Fruit fly (Drosophila melanogaster) whole organism, embryonic: ENCODE measurements around the gene Inx7.

ENCODE experiments used
- Awh ChIP-seq: fragments of 200-800 bp; sonication (Bioruptor generic); IDR thresholded peaks from 2 replicates; pipeline ENCODE4, ENCODE4 v1.3.6; 2022; ENCODE audit warnings: missing biosample characterization, missing genetic modification characterization
- CG11093 ChIP-seq: fragments of 200-800 bp; sonication (Bioruptor generic); IDR thresholded peaks from 3 replicates; pipeline ENCODE4 v1.3.6; 2022; ENCODE audit warnings: missing biosample characterization, missing genetic modification characterization
- CG11456 ChIP-seq: fragments of 200-800 bp; sonication (Bioruptor generic); IDR thresholded peaks from 3 replicates; pipeline ENCODE4 v1.3.6; 2022; ENCODE audit warnings: missing biosample characterization, missing genetic modification characterization
- CG11696 ChIP-seq: fragments of 200-800 bp; sonication (Bioruptor generic); IDR thresholded peaks from 2 replicates; pipeline ENCODE4 v1.3.6; 2022; ENCODE audit warnings: missing biosample characterization, missing genetic modification characterization
- CG12155 ChIP-seq: fragments of 200-800 bp; sonication (Bioruptor generic); optimal IDR thresholded peaks from 3 replicates; lab custom pipeline; 2016; ENCODE audit warnings: missing biosample characterization, missing genetic modification characterization
- CG12391 ChIP-seq: fragments of 200-800 bp; sonication (Bioruptor generic); optimal IDR thresholded peaks from 3 replicates; lab custom pipeline; 2018; ENCODE audit warnings: missing biosample characterization, mild to moderate bottlenecking, missing genetic modification characterization, moderate library complexity
- CG17186 ChIP-seq: fragments of 200-800 bp; sonication (Bioruptor generic); optimal IDR thresholded peaks from 3 replicates; lab custom pipeline; 2017; ENCODE audit warnings: missing biosample characterization, missing genetic modification reagents, missing genetic modification characterization
- CG17802 ChIP-seq: fragments of 200-800 bp; sonication (Bioruptor generic); optimal IDR thresholded peaks from 2 replicates; lab custom pipeline; 2018; ENCODE audit warnings: missing biosample characterization, mild to moderate bottlenecking, missing genetic modification characterization, moderate library complexity
- CG17829 ChIP-seq: fragments of 200-800 bp; optimal IDR thresholded peaks from 2 replicates; lab custom pipeline; 2019; ENCODE audit warnings: missing biosample characterization, mild to moderate bottlenecking, missing genetic modification characterization, moderate library complexity
- CG1832 ChIP-seq: fragments of 200-800 bp; sonication (Bioruptor generic); optimal IDR thresholded peaks from 2 replicates; lab custom pipeline; 2017; ENCODE audit warnings: missing biosample characterization, mild to moderate bottlenecking, missing genetic modification characterization, inconsistent platforms
- CG30020 ChIP-seq: fragments of 200-800 bp; optimal IDR thresholded peaks from 2 replicates; lab custom pipeline; 2019; ENCODE audit warnings: missing biosample characterization, mild to moderate bottlenecking, missing genetic modification characterization, moderate library complexity
- CG3065 ChIP-seq: fragments of 200-800 bp; sonication (Bioruptor generic); optimal IDR thresholded peaks from 2 replicates; lab custom pipeline; 2016; ENCODE audit warnings: missing biosample characterization, missing genetic modification characterization
- CG3163 ChIP-seq: fragments of 200-800 bp; sonication (Bioruptor generic); optimal IDR thresholded peaks from 3 replicates; lab custom pipeline; 2016; ENCODE audit warnings: missing biosample characterization, missing genetic modification characterization
- CG3726 ChIP-seq: fragments of 200-800 bp; sonication (Bioruptor generic); IDR thresholded peaks from 3 replicates; pipeline ENCODE4, ENCODE4 v1.3.6; 2022; ENCODE audit warnings: missing biosample characterization, missing genetic modification characterization
- CG5245 ChIP-seq: fragments of 200-800 bp; sonication (Bioruptor generic); optimal IDR thresholded peaks from 3 replicates; lab custom pipeline; 2016; ENCODE audit warnings: missing biosample characterization, missing genetic modification characterization
- CG6175 ChIP-seq: fragments of 200-800 bp; sonication (Bioruptor generic); IDR thresholded peaks from 3 replicates; pipeline ENCODE4 v1.3.6; 2022; ENCODE audit warnings: missing biosample characterization, missing genetic modification characterization
- CG7839 ChIP-seq: fragments of 200-800 bp; sonication (Bioruptor generic); optimal IDR thresholded peaks from 3 replicates; lab custom pipeline; 2018; ENCODE audit warnings: missing biosample characterization, mild to moderate bottlenecking, missing genetic modification characterization, moderate library complexity
- CG8281 ChIP-seq: fragments of 200-800 bp; sonication (Bioruptor generic); optimal IDR thresholded peaks from 2 replicates; lab custom pipeline; 2018; ENCODE audit warnings: missing biosample characterization, mild to moderate bottlenecking, missing genetic modification characterization, moderate library complexity
- CG8765 ChIP-seq: fragments of 200-800 bp; sonication (Bioruptor generic); IDR thresholded peaks from 2 replicates; pipeline ENCODE4 v1.3.6; 2022; ENCODE audit warnings: missing biosample characterization, missing genetic modification characterization
- Camta ChIP-seq: fragments of 200-800 bp; sonication (Bioruptor generic); optimal IDR thresholded peaks from 2 replicates; lab custom pipeline; 2016; ENCODE audit warnings: missing biosample characterization, missing genetic modification characterization
- Dbx ChIP-seq: fragments of 200-800 bp; sonication (Bioruptor generic); IDR thresholded peaks from 3 replicates; pipeline ENCODE4 v1.3.6; 2022; ENCODE audit warnings: missing biosample characterization, missing genetic modification characterization
- Deaf1 ChIP-seq: fragments of 200-800 bp; optimal IDR thresholded peaks from 3 replicates; lab custom pipeline; 2019; ENCODE audit warnings: missing biosample characterization, mild to moderate bottlenecking, missing genetic modification characterization, moderate library complexity
- HLH54F ChIP-seq: fragments of 200-800 bp; sonication (Bioruptor generic); optimal IDR thresholded peaks from 3 replicates; lab custom pipeline; 2016; ENCODE audit warnings: missing biosample characterization, missing genetic modification characterization
- Hand ChIP-seq: fragments of 200-800 bp; sonication (Bioruptor generic); optimal IDR thresholded peaks from 2 replicates; lab custom pipeline; 2017; ENCODE audit warnings: mild to moderate bottlenecking, missing biosample characterization, missing genetic modification reagents, missing genetic modification characterization
- MESR4 ChIP-seq: fragments of 200-800 bp; sonication (Bioruptor generic); optimal IDR thresholded peaks from 2 replicates; lab custom pipeline; 2018; ENCODE audit warnings: missing biosample characterization, mild to moderate bottlenecking, missing genetic modification characterization, moderate library complexity
- Meics ChIP-seq: fragments of 200-800 bp; sonication (Bioruptor generic); optimal IDR thresholded peaks from 2 replicates; lab custom pipeline; 2017; ENCODE audit warnings: missing biosample characterization, mild to moderate bottlenecking, missing genetic modification characterization
- Myb ChIP-seq: fragments of 200-800 bp; sonication (Bioruptor generic); optimal IDR thresholded peaks from 2 replicates; lab custom pipeline; 2016; ENCODE audit warnings: missing biosample characterization, missing genetic modification characterization
- Nf-YB ChIP-seq: fragments of 200-800 bp; sonication (Bioruptor generic); optimal IDR thresholded peaks from 3 replicates; lab custom pipeline; 2019; ENCODE audit warnings: missing biosample characterization, mild to moderate bottlenecking, missing genetic modification characterization, moderate library complexity
- Sry-β ChIP-seq: fragments of 200-800 bp; sonication (Bioruptor generic); optimal IDR thresholded peaks from 2 replicates; lab custom pipeline; 2018; ENCODE audit warnings: missing biosample characterization, mild to moderate bottlenecking, missing genetic modification characterization, moderate library complexity
- bab2 ChIP-seq: fragments of 200-800 bp; sonication (Bioruptor generic); optimal IDR thresholded peaks from 2 replicates; lab custom pipeline; 2016; ENCODE audit warnings: missing biosample characterization, missing genetic modification characterization
- bbx ChIP-seq: fragments of 200-800 bp; sonication (Bioruptor generic); IDR thresholded peaks from 2 replicates; pipeline ENCODE4 v1.3.6; 2022; ENCODE audit warnings: missing biosample characterization, missing genetic modification characterization; ENCODE audit not compliant: partially characterized antibody
- corto ChIP-seq: fragments of 200-800 bp; sonication (Bioruptor generic); optimal IDR thresholded peaks from 2 replicates; lab custom pipeline; 2016; ENCODE audit warnings: missing biosample characterization, mild to moderate bottlenecking, missing genetic modification characterization, moderate library complexity
- dimm ChIP-seq: fragments of 200-800 bp; sonication (Bioruptor generic); IDR thresholded peaks from 2 replicates; pipeline ENCODE4 v1.3.6; 2022; ENCODE audit warnings: missing biosample characterization, missing genetic modification characterization
- dysf ChIP-seq: fragments of 200-800 bp; sonication (Bioruptor generic); IDR thresholded peaks from 3 replicates; pipeline ENCODE4 v1.3.6; 2022; ENCODE audit warnings: missing biosample characterization, missing genetic modification characterization
- ewg ChIP-seq: fragments of 200-800 bp; sonication (Bioruptor generic); optimal IDR thresholded peaks from 3 replicates; lab custom pipeline; 2017; ENCODE audit warnings: mild to moderate bottlenecking, missing biosample characterization, missing genetic modification reagents, missing genetic modification characterization
- gcm2 ChIP-seq: fragments of 200-800 bp; sonication (Bioruptor generic); optimal IDR thresholded peaks from 2 replicates; lab custom pipeline; 2016; ENCODE audit warnings: missing biosample characterization, missing genetic modification characterization
- hth ChIP-seq: fragments of >200 bp; optimal IDR thresholded peaks from 2 replicates; lab custom pipeline; 2017; ENCODE audit warnings: inconsistent platforms
- jumu ChIP-seq: fragments of 200-800 bp; sonication (Bioruptor generic); optimal IDR thresholded peaks from 3 replicates; lab custom pipeline; 2016; ENCODE audit warnings: missing biosample characterization, missing genetic modification characterization
- maf-S ChIP-seq: fragments of 200-800 bp; sonication (Bioruptor generic); optimal IDR thresholded peaks from 2 replicates; lab custom pipeline; 2016; ENCODE audit warnings: missing biosample characterization, missing genetic modification characterization
- nerfin-2 ChIP-seq: fragments of 200-800 bp; sonication (Bioruptor generic); IDR thresholded peaks from 2 replicates; pipeline ENCODE4 v1.3.6; 2022; ENCODE audit warnings: missing biosample characterization, missing genetic modification characterization; ENCODE audit not compliant: partially characterized antibody
- peb ChIP-seq: fragments of 200-800 bp; sonication (Bioruptor generic); IDR thresholded peaks from 2 replicates; pipeline ENCODE4 v1.3.6; 2022; ENCODE audit warnings: missing biosample characterization, missing genetic modification characterization
- pho ChIP-seq: fragments of 200-800 bp; sonication (Bioruptor generic); optimal IDR thresholded peaks from 2 replicates; lab custom pipeline; 2016; ENCODE audit warnings: missing biosample characterization, missing genetic modification characterization
- phol ChIP-seq: fragments of 200-800 bp; sonication (Bioruptor generic); optimal IDR thresholded peaks from 3 replicates; lab custom pipeline; 2018; ENCODE audit warnings: missing biosample characterization, mild to moderate bottlenecking, missing genetic modification characterization, moderate library complexity
- prd ChIP-seq, 3 experiments: fragments of >200 bp in 2 of 3; fragments of 200-800 bp in 1 of 3; sonication (Bioruptor generic) in 1 of 3; optimal IDR thresholded peaks in 2 of 3; IDR thresholded peaks in 1 of 3; 2 replicates in 2 of 3; 3 replicates in 1 of 3; pipeline versions ENCODE4 v1.3.6 to Lab custom; 2017 to 2022; ENCODE audit warnings: missing biosample characterization in 1 of 3, missing genetic modification characterization in 1 of 3
- ro ChIP-seq: fragments of 200-800 bp; sonication (Bioruptor generic); IDR thresholded peaks from 2 replicates; pipeline ENCODE4 v1.3.6; 2022; ENCODE audit warnings: missing biosample characterization, missing genetic modification characterization
- schlank ChIP-seq: fragments of 200-800 bp; sonication (Bioruptor generic); optimal IDR thresholded peaks from 2 replicates; lab custom pipeline; 2018; ENCODE audit warnings: missing biosample characterization, mild to moderate bottlenecking, missing genetic modification characterization
- sens ChIP-seq: fragments of 200-800 bp; sonication (Bioruptor generic); peaks from one replicate; lab custom pipeline; 2016; ENCODE audit warnings: missing biosample characterization, missing genetic modification characterization
- sim ChIP-seq: fragments of 200-800 bp; sonication (Bioruptor generic); IDR thresholded peaks from 2 replicates; pipeline ENCODE4 v1.3.6; 2022; ENCODE audit warnings: missing biosample characterization, missing genetic modification characterization
- wdn ChIP-seq: fragments of 200-800 bp; sonication (Bioruptor generic); IDR thresholded peaks from 2 replicates; pipeline ENCODE4 v1.3.6; 2022; ENCODE audit warnings: missing biosample characterization, missing genetic modification characterization
- yki ChIP-seq: fragments of >200 bp; optimal IDR thresholded peaks from 3 replicates; lab custom pipeline; 2018

The Inx7 gene

DNA sequence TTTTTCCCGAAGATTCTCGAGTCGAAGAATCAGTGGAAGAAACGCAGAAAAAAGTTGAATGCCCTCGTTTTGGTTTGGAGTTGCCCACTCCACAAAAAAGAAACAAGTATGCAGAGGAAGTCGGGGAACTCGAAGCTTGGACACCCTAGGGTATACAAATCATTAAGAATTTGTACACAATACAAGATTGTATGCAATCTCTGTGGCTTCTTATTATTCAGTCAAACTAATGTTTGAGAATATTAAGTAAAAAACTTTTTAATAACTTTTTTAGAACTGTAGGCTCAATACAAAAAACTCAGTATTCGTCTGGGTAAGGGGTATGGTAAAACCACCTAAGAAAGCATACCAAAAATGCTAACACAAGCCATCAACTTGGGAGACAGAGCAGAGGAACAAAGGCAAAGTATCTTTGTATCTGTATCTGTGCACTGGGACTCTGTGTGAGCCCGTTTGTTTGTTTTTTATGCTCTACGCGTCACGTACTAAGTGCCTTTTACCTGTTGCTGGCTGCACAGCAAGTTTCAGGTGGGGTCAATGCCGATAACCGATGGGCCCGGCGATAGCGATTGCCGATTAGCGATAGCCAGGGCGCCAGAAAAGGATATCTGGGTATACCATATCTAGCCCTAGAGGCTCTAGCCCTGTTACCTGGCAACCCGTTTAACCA is 8.1 kb downstream of the Inx7 start (continued):
- TF ChIP-seq CG30020 (tag; lab: Kevin White, UChicago) (peak; percentile 46), HLH54F (peak; percentile 40), Deaf1 (tag; lab: Kevin White, UChicago) (peak; percentile 48), CG7839 (tag; lab: Kevin White, UChicago) (peak; percentile 84), CG8281 (tag; lab: Kevin White, UChicago) (no peak), peb (GFP tag; lab: Robert Waterston, UW) (peak; percentile 82), Camta (GFP tag; lab: Kevin White, UChicago) (peak; percentile 80), CG6175 (GFP tag; lab: Robert Waterston, UW) (0 out of 3 replicates have a peak, but pooled peaks have one; percentile 23), CG5245 (GFP tag; lab: Kevin White, UChicago) (peak; percentile 76), maf-S (peak; percentile 70), CG12391 (peak; percentile 90), prd (optimal IDR thresholded peaks at IDR 0.05; lab: Kevin White, UChicago) (no peak), prd (GFP tag; IDR thresholded peaks at IDR 0.05; lab: Robert Waterston, UW) (peak; percentile 81), Meics (peak; percentile 14), CG11093 (peak; percentile 65), CG3065 (GFP tag; lab: Kevin White, UChicago) (peak; percentile 37), ewg (GFP tag; lab: Kevin White, UChicago) (peak; percentile 54), bab2 (GFP tag; lab: Kevin White, UChicago) (peak; percentile 80), CG8765 (GFP tag; lab: Robert Waterston, UW) (peak; percentile 53; the same call in 1 of the 2 replicates), nerfin-2 (GFP tag; lab: Robert Waterston, UW) (peak; percentile 55; the same call in 1 of the 2 replicates), jumu (peak; percentile 62), CG17186 (GFP tag; lab: Kevin White, UChicago) (no peak), bbx (GFP tag; lab: Robert Waterston, UW) (peak; percentile 86), pho (GFP tag; lab: Kevin White, UChicago) (peak; percentile 33), Hand (GFP tag; lab: Kevin White, UChicago) (peak; percentile 7), MESR4 (GFP tag; lab: Kevin White, UChicago) (no peak), schlank (tag; lab: Kevin White, UChicago) (no peak), hth (lab: Kevin White, UChicago) (no peak), dimm (0 out of 2 replicates have a peak, but pooled peaks have one; percentile 30), CG1832 (no peak), wdn (GFP tag; lab: Robert Waterston, UW) (peak; percentile 40; the same call in 1 of the 2 replicates), yki (lab: Kevin White, UChicago) (no peak), CG12155 (GFP tag; lab: Kevin White, UChicago) (peak; percentile 67), Nf-YB (GFP tag; lab: Kevin White, UChicago) (peak; percentile 59), CG11456 (GFP tag; lab: Robert Waterston, UW) (no peak), sens (GFP tag; lab: Kevin White, UChicago) (peak; percentile 99), Awh (peak; percentile 80), CG17802 (tag; lab: Kevin White, UChicago) (peak; percentile 50), CG3726 (GFP tag; lab: Robert Waterston, UW) (peak; percentile 79), CG17829 (peak; percentile 88), gcm2 (GFP tag; lab: Kevin White, UChicago) (peak; percentile 57), corto (GFP tag; lab: Kevin White, UChicago) (peak; percentile 83), sim (GFP tag; lab: Robert Waterston, UW) (0 out of 2 replicates have a peak, but pooled peaks have one; percentile 12), Dbx (GFP tag; lab: Robert Waterston, UW) (no peak), Sry-β (GFP tag; lab: Kevin White, UChicago) (no peak), Myb (GFP tag; lab: Kevin White, UChicago) (peak; percentile 42), CG11696 (GFP tag; lab: Robert Waterston, UW) (no peak), ro (GFP tag; lab: Robert Waterston, UW) (peak; percentile 41), dysf (peak; percentile 69; the same call in 2 of the 3 replicates), phol (tag; lab: Kevin White, UChicago) (peak; percentile 81), CG3163 (GFP tag; lab: Kevin White, UChicago) (peak; percentile 53)
